Worm (Caenorhabditis elegans): ENCODE results near the gene pcyt-2.2.

The pcyt-2.2 gene

DNA sequence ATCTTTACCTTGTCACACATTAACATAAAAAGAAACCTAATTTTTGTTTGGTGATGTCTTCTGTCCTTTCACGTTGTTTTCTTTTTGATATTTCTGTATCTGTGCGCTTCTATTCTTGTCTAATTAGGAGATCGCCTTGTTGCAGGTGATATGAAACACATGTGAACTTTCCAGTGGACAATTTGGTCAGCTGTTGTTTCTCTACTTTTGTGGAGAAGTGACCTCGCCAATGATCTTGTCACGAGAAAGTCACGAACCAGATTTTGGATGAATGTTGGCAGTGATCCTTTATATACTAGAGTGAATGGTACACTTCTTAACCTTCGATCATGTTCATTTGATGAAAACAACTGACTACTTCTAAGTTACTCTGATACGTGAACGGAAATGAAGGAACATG is 48.4 kb downstream of the pcyt-2.2 start:
- TF ChIP-seq F13H6.1 (tag; optimal IDR thresholded peaks at IDR 0.05), result no peak
- no peak for TF ChIP-seq ceh-6 (GFP tag; optimal IDR thresholded peaks at IDR 0.05)
- no peak for TF ChIP-seq ztf-16 (tag; optimal IDR thresholded peaks at IDR 0.05)
- TF ChIP-seq pat-9 (tag; optimal IDR thresholded peaks at IDR 0.05), result no peak
- TF ChIP-seq hlh-30 (tag; optimal IDR thresholded peaks at IDR 0.05; ENCODE audit: insufficient read depth), result no peak
- no peak for TF ChIP-seq ceh-45 (GFP tag; IDR thresholded peaks at IDR 0.05)
- TF ChIP-seq npax-4 (tag; optimal IDR thresholded peaks at IDR 0.05), result no peak
